Worm (Caenorhabditis elegans): ENCODE results near the gene emb-1.
A peak's percentile ranks its signal among the peaks of the same experiment; 100 is the strongest.

emb-1 gene

ce11 chrIII:5183372-5183771 is 10.1 kb downstream of the emb-1 start:
- no peak for TF ChIP-seq zag-1 (tag; optimal IDR thresholded peaks at IDR 0.05)
- peak; percentile 36 for TF ChIP-seq nhr-129 (tag; optimal IDR thresholded peaks at IDR 0.05)
- peak; percentile 3 for TF ChIP-seq unc-55 (GFP tag; optimal IDR thresholded peaks at IDR 0.05)

- TF ChIP-seq mdl-1 (tag; optimal IDR thresholded peaks at IDR 0.05): no peak
- no peak for TF ChIP-seq unc-62 (GFP tag; optimal IDR thresholded peaks at IDR 0.05)
- no peak for TF ChIP-seq ceh-82 (tag; optimal IDR thresholded peaks at IDR 0.05)
- no peak for TF ChIP-seq ztf-1 (GFP tag; conservative IDR thresholded peaks at IDR 0.05)
- no peak for TF ChIP-seq peb-1 (tag; optimal IDR thresholded peaks at IDR 0.05)
- TF ChIP-seq fos-1 (tag; optimal IDR thresholded peaks at IDR 0.05): no peak
- TF ChIP-seq Y55F3AM.14 (GFP tag; optimal IDR thresholded peaks at IDR 0.05): no peak
- no peak for TF ChIP-seq lin-39 (tag; optimal IDR thresholded peaks at IDR 0.05)
- no peak for TF ChIP-seq R02D3.7 (tag; optimal IDR thresholded peaks at IDR 0.05)
- no peak for TF ChIP-seq ceh-16 (tag; optimal IDR thresholded peaks at IDR 0.05)
- TF ChIP-seq blmp-1 (tag; optimal IDR thresholded peaks at IDR 0.05; ENCODE audit: insufficient read depth): no peak
- TF ChIP-seq gmeb-1 (tag; optimal IDR thresholded peaks at IDR 0.05): no peak
- TF ChIP-seq egl-27 (tag; optimal IDR thresholded peaks at IDR 0.05): no peak
- no peak for TF ChIP-seq nhr-129 (tag; optimal IDR thresholded peaks at IDR 0.05)
- no peak for TF ChIP-seq lin-13 (GFP tag; optimal IDR thresholded peaks at IDR 0.05)
- no peak for TF ChIP-seq alr-1 (tag; optimal IDR thresholded peaks at IDR 0.05)
- no peak for TF ChIP-seq F13H6.1 (tag; optimal IDR thresholded peaks at IDR 0.05)
- no peak for TF ChIP-seq skn-1 (tag; optimal IDR thresholded peaks at IDR 0.05)
Observed at ce11 chrIII:5185620-5186019, 12.4 kb downstream of the emb-1 start, which contains the start of gene pup-2. Gene pup-2, plus strand, starts transcription at chrIII:5185920.

- TF ChIP-seq lsy-2 (tag; optimal IDR thresholded peaks at IDR 0.05) (no peak), mab-5 (tag; optimal IDR thresholded peaks at IDR 0.05) (no peak), nhr-237 (tag; optimal IDR thresholded peaks at IDR 0.05) (no peak), nhr-11 (tag; optimal IDR thresholded peaks at IDR 0.05) (no peak), nhr-12 (tag; optimal IDR thresholded peaks at IDR 0.05) (no peak), aly-2 (tag; optimal IDR thresholded peaks at IDR 0.05) (no peak), mdl-1 (tag; optimal IDR thresholded peaks at IDR 0.05) (no peak), egl-27 (tag; optimal IDR thresholded peaks at IDR 0.05) (no peak), nhr-10 (tag; optimal IDR thresholded peaks at IDR 0.05) (no peak), fos-1 (tag; optimal IDR thresholded peaks at IDR 0.05) (no peak), lin-11 (tag; optimal IDR thresholded peaks at IDR 0.05) (no peak), ama-1 (optimal IDR thresholded peaks at IDR 0.05) (no peak), ZK546.5 (tag; optimal IDR thresholded peaks at IDR 0.05) (no peak), elt-1 (tag; optimal IDR thresholded peaks at IDR 0.05) (no peak), unc-55 (GFP tag; optimal IDR thresholded peaks at IDR 0.05) (no peak)
Observed at ce11 chrIII:5188426-5188825, 15.2 kb downstream of the emb-1 start, which contains the start of gene K10D2.8. Gene K10D2.8, plus strand, starts transcription at chrIII:5188726.

ce11 chrIII:5190179-5190578 is 16.9 kb downstream of the emb-1 start:
- TF ChIP-seq gmeb-1 (tag; optimal IDR thresholded peaks at IDR 0.05) (peak; percentile 88), lin-11 (tag; optimal IDR thresholded peaks at IDR 0.05) (no peak), nhr-77 (tag; optimal IDR thresholded peaks at IDR 0.05) (no peak), peb-1 (tag; optimal IDR thresholded peaks at IDR 0.05) (no peak), aly-2 (tag; optimal IDR thresholded peaks at IDR 0.05) (no peak), lsy-2 (tag; optimal IDR thresholded peaks at IDR 0.05) (peak; percentile 3 to 43), snpc-4 (tag; optimal IDR thresholded peaks at IDR 0.05) (no peak), crh-2 (tag; optimal IDR thresholded peaks at IDR 0.05) (no peak), fos-1 (tag; optimal IDR thresholded peaks at IDR 0.05) (no peak), R02D3.7 (tag; optimal IDR thresholded peaks at IDR 0.05) (no peak), unc-55 (GFP tag; optimal IDR thresholded peaks at IDR 0.05) (peak; percentile 2), sma-3 (GFP tag; optimal IDR thresholded peaks at IDR 0.05) (peak; percentile 45), nhr-21 (tag; optimal IDR thresholded peaks at IDR 0.05) (no peak), lin-39 (tag; optimal IDR thresholded peaks at IDR 0.05) (no peak), nhr-25 (tag; optimal IDR thresholded peaks at IDR 0.05) (peak; percentile 24), blmp-1 (tag; optimal IDR thresholded peaks at IDR 0.05; ENCODE audit: insufficient read depth) (no peak), nhr-23 (tag; optimal IDR thresholded peaks at IDR 0.05) (no peak), ztf-1 (GFP tag; conservative IDR thresholded peaks at IDR 0.05) (no peak), nhr-12 (tag; optimal IDR thresholded peaks at IDR 0.05) (no peak), unc-39 (tag; optimal IDR thresholded peaks at IDR 0.05) (no peak), F13H6.1 (tag; optimal IDR thresholded peaks at IDR 0.05) (peak; percentile 13), C34F6.9 (tag; optimal IDR thresholded peaks at IDR 0.05) (no peak), ztf-11 (tag; optimal IDR thresholded peaks at IDR 0.05) (no peak), sma-9 (GFP tag; optimal IDR thresholded peaks at IDR 0.05) (peak; percentile 50), sma-9 (tag; optimal IDR thresholded peaks at IDR 0.05) (no peak), zag-1 (tag; optimal IDR thresholded peaks at IDR 0.05) (no peak), nhr-10 (tag; optimal IDR thresholded peaks at IDR 0.05) (no peak), nhr-6 (tag; optimal IDR thresholded peaks at IDR 0.05) (no peak), ZK546.5 (tag; optimal IDR thresholded peaks at IDR 0.05) (no peak), nhr-11 (tag; optimal IDR thresholded peaks at IDR 0.05) (no peak), egl-27 (tag; optimal IDR thresholded peaks at IDR 0.05) (no peak), skn-1 (tag; optimal IDR thresholded peaks at IDR 0.05) (no peak), elt-3 (tag; optimal IDR thresholded peaks at IDR 0.05) (no peak), mbf-1 (tag; optimal IDR thresholded peaks at IDR 0.05) (no peak), nhr-129 (tag; optimal IDR thresholded peaks at IDR 0.05) (no peak), ztf-4 (tag; optimal IDR thresholded peaks at IDR 0.05) (no peak), nhr-237 (tag; optimal IDR thresholded peaks at IDR 0.05) (no peak)

Measured in whole organism, L2 larva.